Fruit fly (Drosophila melanogaster) whole organism, embryonic: Measurements from ENCODE around the gene CG46244.

ENCODE experiments used
- B-H1 ChIP-seq: fragments of 200-800 bp; sonication (Bioruptor generic); IDR thresholded peaks from 3 replicates; pipeline ENCODE4 v1.3.6; 2022; ENCODE audit warnings: missing biosample characterization, missing genetic modification characterization
- BtbVII ChIP-seq: fragments of 200-800 bp; sonication (Bioruptor generic); optimal IDR thresholded peaks from 3 replicates; lab custom pipeline; 2017; ENCODE audit warnings: missing biosample characterization, mild to moderate bottlenecking, missing genetic modification characterization
- CG10431 ChIP-seq: fragments of 200-800 bp; sonication (Bioruptor generic); optimal IDR thresholded peaks from 3 replicates; lab custom pipeline; 2018; ENCODE audit warnings: missing biosample characterization, mild to moderate bottlenecking, missing genetic modification characterization
- CG11093 ChIP-seq: fragments of 200-800 bp; sonication (Bioruptor generic); IDR thresholded peaks from 3 replicates; pipeline ENCODE4 v1.3.6; 2022; ENCODE audit warnings: missing biosample characterization, missing genetic modification characterization
- CG11723 ChIP-seq: fragments of 200-800 bp; sonication (Bioruptor generic); optimal IDR thresholded peaks from 2 replicates; lab custom pipeline; 2017; ENCODE audit warnings: missing biosample characterization, mild to moderate bottlenecking, missing genetic modification characterization
- CG12391 ChIP-seq: fragments of 200-800 bp; sonication (Bioruptor generic); optimal IDR thresholded peaks from 3 replicates; lab custom pipeline; 2018; ENCODE audit warnings: missing biosample characterization, mild to moderate bottlenecking, missing genetic modification characterization, moderate library complexity
- CG12659 ChIP-seq: fragments of 200-800 bp; sonication (Bioruptor generic); optimal IDR thresholded peaks from 3 replicates; lab custom pipeline; 2017; ENCODE audit warnings: mild to moderate bottlenecking, missing biosample characterization, missing genetic modification reagents, missing genetic modification characterization
- CG12769 ChIP-seq: fragments of 200-800 bp; sonication (Bioruptor generic); optimal IDR thresholded peaks from 2 replicates; lab custom pipeline; 2019; ENCODE audit warnings: missing biosample characterization, mild to moderate bottlenecking, missing genetic modification characterization, moderate library complexity
- CG15073 ChIP-seq: fragments of 200-800 bp; sonication (Bioruptor generic); optimal IDR thresholded peaks from 2 replicates; lab custom pipeline; 2016; ENCODE audit warnings: missing biosample characterization, missing genetic modification characterization
- CG15696 ChIP-seq: fragments of 200-800 bp; sonication (Bioruptor generic); optimal IDR thresholded peaks from 2 replicates; lab custom pipeline; 2019; ENCODE audit warnings: missing biosample characterization, mild to moderate bottlenecking, missing genetic modification characterization, moderate library complexity
- CG1602 ChIP-seq: fragments of 200-800 bp; sonication (Bioruptor generic); optimal IDR thresholded peaks from 3 replicates; lab custom pipeline; 2016; ENCODE audit warnings: missing biosample characterization, missing genetic modification characterization
- CG16863 ChIP-seq: fragments of 200-800 bp; sonication (Bioruptor generic); optimal IDR thresholded peaks from 3 replicates; lab custom pipeline; 2016; ENCODE audit warnings: missing biosample characterization, missing genetic modification characterization
- CG2202 ChIP-seq: fragments of 200-800 bp; sonication (Bioruptor generic); optimal IDR thresholded peaks from 2 replicates; lab custom pipeline; 2018; ENCODE audit warnings: missing biosample characterization, mild to moderate bottlenecking, missing genetic modification characterization
- CG31224 ChIP-seq: fragments of 200-800 bp; sonication (Bioruptor generic); IDR thresholded peaks from 2 replicates; pipeline ENCODE4 v1.3.6; 2022; ENCODE audit warnings: missing biosample characterization, missing genetic modification characterization
- CG34376 ChIP-seq: fragments of 200-800 bp; sonication (Bioruptor generic); optimal IDR thresholded peaks from 2 replicates; lab custom pipeline; 2018; ENCODE audit warnings: missing biosample characterization, mild to moderate bottlenecking, missing genetic modification characterization
- CG6683 ChIP-seq: fragments of 200-800 bp; sonication (Bioruptor generic); optimal IDR thresholded peaks from 2 replicates; lab custom pipeline; 2017; ENCODE audit warnings: missing biosample characterization, mild to moderate bottlenecking, missing genetic modification characterization, missing genetic modification reagents
- CG6791 ChIP-seq: fragments of 200-800 bp; sonication (Bioruptor generic); IDR thresholded peaks from 3 replicates; pipeline ENCODE4 v1.3.6; 2022; ENCODE audit warnings: missing biosample characterization, missing genetic modification characterization; ENCODE audit not compliant: partially characterized antibody
- CG8924 ChIP-seq: fragments of 200-800 bp; optimal IDR thresholded peaks from 3 replicates; lab custom pipeline; 2019; ENCODE audit warnings: missing biosample characterization, mild to moderate bottlenecking, missing genetic modification characterization, moderate library complexity
- Deaf1 ChIP-seq: fragments of 200-800 bp; optimal IDR thresholded peaks from 3 replicates; lab custom pipeline; 2019; ENCODE audit warnings: missing biosample characterization, mild to moderate bottlenecking, missing genetic modification characterization, moderate library complexity
- Dek ChIP-seq: fragments of 200-800 bp; sonication (Bioruptor generic); optimal IDR thresholded peaks from 3 replicates; lab custom pipeline; 2019; ENCODE audit warnings: missing biosample characterization, mild to moderate bottlenecking, missing genetic modification characterization, moderate library complexity
- Dfd ChIP-seq, 2 experiments: fragments of >200 bp; optimal IDR thresholded peaks; 2 replicates each; lab custom pipeline; 2017; ENCODE audit warnings: missing biosample characterization in 2 of 2, missing genetic modification characterization in 2 of 2
- Ets97D ChIP-seq: fragments of 200-800 bp; sonication (Bioruptor generic); optimal IDR thresholded peaks from 3 replicates; lab custom pipeline; 2016; ENCODE audit warnings: missing biosample characterization, missing genetic modification characterization
- H2.0 ChIP-seq: fragments of 200-800 bp; sonication (Bioruptor generic); IDR thresholded peaks from 2 replicates; pipeline ENCODE4 v1.3.6; 2022; ENCODE audit warnings: missing biosample characterization, missing genetic modification characterization
- HLH54F ChIP-seq: fragments of 200-800 bp; sonication (Bioruptor generic); optimal IDR thresholded peaks from 3 replicates; lab custom pipeline; 2016; ENCODE audit warnings: missing biosample characterization, missing genetic modification characterization
- Jarid2 ChIP-seq: fragments of 200-800 bp; sonication (Bioruptor generic); optimal IDR thresholded peaks from 3 replicates; lab custom pipeline; 2017; ENCODE audit warnings: mild to moderate bottlenecking, missing biosample characterization, missing genetic modification reagents, missing genetic modification characterization
- Lhr ChIP-seq: fragments of 200-800 bp; sonication (Bioruptor generic); optimal IDR thresholded peaks from 3 replicates; lab custom pipeline; 2017; ENCODE audit warnings: mild to moderate bottlenecking, missing biosample characterization, missing genetic modification reagents, missing genetic modification characterization
- MESR4 ChIP-seq: fragments of 200-800 bp; sonication (Bioruptor generic); optimal IDR thresholded peaks from 2 replicates; lab custom pipeline; 2018; ENCODE audit warnings: missing biosample characterization, mild to moderate bottlenecking, missing genetic modification characterization, moderate library complexity
- Meics ChIP-seq: fragments of 200-800 bp; sonication (Bioruptor generic); optimal IDR thresholded peaks from 2 replicates; lab custom pipeline; 2017; ENCODE audit warnings: missing biosample characterization, mild to moderate bottlenecking, missing genetic modification characterization
- Pdp1 ChIP-seq, 2 experiments: fragments of 200-800 bp; sonication (Bioruptor generic); optimal IDR thresholded peaks; 3 replicates each; lab custom pipeline; 2016; ENCODE audit warnings: missing biosample characterization in 2 of 2, missing genetic modification characterization in 2 of 2, mild to moderate bottlenecking in 1 of 2, moderate library complexity in 1 of 2
- Six4 ChIP-seq: fragments of 200-800 bp; sonication (Bioruptor generic); optimal IDR thresholded peaks from 2 replicates; lab custom pipeline; 2016; ENCODE audit warnings: missing biosample characterization, missing genetic modification characterization
- Spps ChIP-seq: fragments of 200-800 bp; sonication (Bioruptor generic); optimal IDR thresholded peaks from 2 replicates; lab custom pipeline; 2018; ENCODE audit warnings: missing biosample characterization, mild to moderate bottlenecking, missing genetic modification characterization
- Sry-δ ChIP-seq: fragments of 200-800 bp; sonication (Bioruptor generic); optimal IDR thresholded peaks from 2 replicates; lab custom pipeline; 2016; ENCODE audit warnings: missing biosample characterization, missing genetic modification characterization
- Xrp1 ChIP-seq: fragments of 200-800 bp; sonication (Bioruptor generic); IDR thresholded peaks from 2 replicates; pipeline ENCODE4 v1.3.6; 2022; ENCODE audit warnings: missing biosample characterization, missing genetic modification characterization
- ab ChIP-seq: fragments of 200-800 bp; sonication (Bioruptor generic); optimal IDR thresholded peaks from 2 replicates; lab custom pipeline; 2016; ENCODE audit warnings: missing biosample characterization, missing genetic modification characterization
- ato ChIP-seq: fragments of 200-800 bp; sonication (Bioruptor generic); IDR thresholded peaks from 2 replicates; pipeline ENCODE4 v1.3.6; 2022; ENCODE audit warnings: missing biosample characterization, missing genetic modification characterization; ENCODE audit not compliant: partially characterized antibody
- cas ChIP-seq: fragments of 200-800 bp; sonication (Bioruptor generic); IDR thresholded peaks from 2 replicates; pipeline ENCODE4 v1.3.6; 2022; ENCODE audit warnings: missing biosample characterization, missing genetic modification characterization
- ci ChIP-seq: fragments of 200-800 bp; sonication (Bioruptor generic); IDR thresholded peaks from 3 replicates; pipeline ENCODE4 v1.3.6; 2022; ENCODE audit warnings: missing biosample characterization, missing genetic modification characterization
- disco-r ChIP-seq: fragments of 200-800 bp; sonication (Bioruptor generic); optimal IDR thresholded peaks from 2 replicates; lab custom pipeline; 2016; ENCODE audit warnings: missing biosample characterization, missing genetic modification characterization
- emc ChIP-seq: fragments of 200-800 bp; sonication (Bioruptor generic); optimal IDR thresholded peaks from 2 replicates; lab custom pipeline; 2016; ENCODE audit warnings: missing biosample characterization, missing genetic modification characterization
- ewg ChIP-seq: fragments of 200-800 bp; sonication (Bioruptor generic); optimal IDR thresholded peaks from 3 replicates; lab custom pipeline; 2017; ENCODE audit warnings: mild to moderate bottlenecking, missing biosample characterization, missing genetic modification reagents, missing genetic modification characterization
- fd64A ChIP-seq: fragments of 200-800 bp; sonication (Bioruptor generic); optimal IDR thresholded peaks from 3 replicates; lab custom pipeline; 2018; ENCODE audit warnings: missing biosample characterization, mild to moderate bottlenecking, missing genetic modification characterization
- gcm ChIP-seq: fragments of 200-800 bp; sonication (Bioruptor generic); optimal IDR thresholded peaks from 2 replicates; lab custom pipeline; 2019; ENCODE audit warnings: missing biosample characterization, mild to moderate bottlenecking, missing genetic modification characterization, moderate library complexity
- grau ChIP-seq: fragments of 200-800 bp; optimal IDR thresholded peaks from 3 replicates; lab custom pipeline; 2019; ENCODE audit warnings: missing biosample characterization, mild to moderate bottlenecking, missing genetic modification characterization, moderate library complexity
- kah ChIP-seq: fragments of 200-800 bp; sonication (Bioruptor generic); optimal IDR thresholded peaks from 2 replicates; lab custom pipeline; 2018; ENCODE audit warnings: missing biosample characterization, mild to moderate bottlenecking, missing genetic modification characterization
- mam ChIP-seq: fragments of 200-800 bp; sonication (Bioruptor generic); optimal IDR thresholded peaks from 3 replicates; lab custom pipeline; 2016; ENCODE audit warnings: missing biosample characterization, missing genetic modification characterization
- nom ChIP-seq: fragments of 200-800 bp; sonication (Bioruptor generic); optimal IDR thresholded peaks from 2 replicates; lab custom pipeline; 2017; ENCODE audit warnings: missing biosample characterization, missing genetic modification characterization, mild to moderate bottlenecking, moderate library complexity, missing genetic modification reagents
- sisA ChIP-seq: fragments of 200-800 bp; sonication (Bioruptor generic); IDR thresholded peaks from 2 replicates; pipeline ENCODE4 v1.3.6; 2022; ENCODE audit warnings: missing biosample characterization, missing genetic modification characterization
- tap ChIP-seq: fragments of 200-800 bp; optimal IDR thresholded peaks from 3 replicates; lab custom pipeline; 2019; ENCODE audit warnings: missing biosample characterization, mild to moderate bottlenecking, missing genetic modification characterization, moderate library complexity
- vfl ChIP-seq: fragments of 200-800 bp; sonication (Bioruptor generic); optimal IDR thresholded peaks from 2 replicates; lab custom pipeline; 2016; ENCODE audit warnings: missing biosample characterization, missing genetic modification characterization
- yki ChIP-seq: fragments of >200 bp; optimal IDR thresholded peaks from 3 replicates; lab custom pipeline; 2018

Gene CG46244

DNA sequence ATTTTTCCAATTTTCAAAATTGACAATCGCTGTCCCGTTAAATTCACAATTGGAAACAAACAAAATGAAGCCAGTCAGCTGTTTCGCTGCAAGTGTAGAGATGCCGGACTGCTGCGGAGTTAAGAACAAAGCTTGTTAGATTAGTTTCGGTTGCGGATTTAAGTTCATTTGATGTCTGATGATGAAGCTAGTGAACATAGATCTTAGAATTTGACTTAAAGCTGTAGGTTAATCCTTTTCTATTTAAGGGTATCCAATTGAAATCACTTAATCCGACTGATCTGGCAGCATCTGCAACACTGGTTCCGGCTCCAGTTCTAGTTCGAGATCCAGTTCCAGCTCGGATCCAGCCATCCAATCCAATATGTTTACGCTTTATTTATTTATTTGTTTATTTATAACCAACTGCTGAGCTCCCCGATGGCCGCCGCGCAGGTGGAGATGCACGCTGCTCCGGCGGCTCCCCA is 22.4 kb upstream of the CG46244 start, which contains the start of the genes PCNA2 and CG10366 (continued):
- no peak for TF ChIP-seq ab
- TF ChIP-seq ewg (GFP tag; lab: Kevin White, UChicago) = peak; percentile 47
- peak; percentile 14 for TF ChIP-seq fd64A
- peak; percentile 77 for TF ChIP-seq CG12769
- peak; percentile 42 for TF ChIP-seq CG1602
- peak; percentile 96 for TF ChIP-seq Lhr (GFP tag; lab: Kevin White, UChicago)
- TF ChIP-seq CG12659 = peak; percentile 88
- peak; percentile 74 for TF ChIP-seq HLH54F (GFP tag; lab: Kevin White, UChicago)
- TF ChIP-seq ci (GFP tag; lab: Robert Waterston, UW) = peak; percentile 48; the same call in 2 of the 3 replicates
- TF ChIP-seq CG8924 (tag; lab: Kevin White, UChicago) = peak; percentile 77
- TF ChIP-seq vfl = peak; percentile 70
- TF ChIP-seq H2.0 (GFP tag; lab: Robert Waterston, UW) = peak; percentile 66
- TF ChIP-seq ato = 0 out of 2 replicates have a peak, but pooled peaks have one; percentile 23
- TF ChIP-seq Spps (tag; lab: Kevin White, UChicago) = peak; percentile 17
- peak; percentile 72 for TF ChIP-seq CG15696 (tag; lab: Kevin White, UChicago)
- TF ChIP-seq tap = peak; percentile 34
- no peak for TF ChIP-seq Jarid2
- TF ChIP-seq BtbVII = peak; percentile 14
- peak; percentile 44; the same call in 1 of the 2 replicates for TF ChIP-seq sisA (GFP tag; lab: Robert Waterston, UW)
- peak; percentile 32 for TF ChIP-seq CG2202 (tag; lab: Kevin White, UChicago)
- TF ChIP-seq Sry-δ (GFP tag; lab: Kevin White, UChicago) = peak; percentile 55
- TF ChIP-seq cas (GFP tag; lab: Robert Waterston, UW) = no peak
- no peak for TF ChIP-seq CG10431 (GFP tag; lab: Kevin White, UChicago)
- peak; percentile 79 for TF ChIP-seq CG12391
- TF ChIP-seq Six4 (GFP tag; lab: Kevin White, UChicago) = peak; percentile 44
- peak; percentile 49 for TF ChIP-seq emc (GFP tag; lab: Kevin White, UChicago)
- peak; percentile 65 for TF ChIP-seq grau
- TF ChIP-seq CG34376 (GFP tag; lab: Kevin White, UChicago) = peak; percentile 70
- TF ChIP-seq CG31224 = peak; percentile 42; the same call in 1 of the 2 replicates
- TF ChIP-seq CG6683 (GFP tag; lab: Kevin White, UChicago) = no peak
- peak; percentile 77 for TF ChIP-seq mam (GFP tag; lab: Kevin White, UChicago)
- TF ChIP-seq B-H1 = 0 out of 3 replicates have a peak, but pooled peaks have one; percentile 12
- TF ChIP-seq CG16863 = peak; percentile 69
- peak; percentile 22 for TF ChIP-seq Dek (tag; lab: Kevin White, UChicago)
- no peak for TF ChIP-seq Dfd (GFP tag; optimal IDR thresholded peaks at IDR 0.05; lab: Kevin White, UChicago)
- TF ChIP-seq disco-r (GFP tag; lab: Kevin White, UChicago) = no peak
- TF ChIP-seq nom (GFP tag; lab: Kevin White, UChicago) = peak; percentile 38
- peak; percentile 61; the same call in 1 of the 2 replicates for TF ChIP-seq Xrp1 (GFP tag; lab: Robert Waterston, UW)
- TF ChIP-seq Pdp1 (GFP tag; optimal IDR thresholded peaks at IDR 0.05; lab: Kevin White, UChicago) = peak; percentile 45 to 80
- no peak for TF ChIP-seq CG15073 (GFP tag; lab: Kevin White, UChicago)
- no peak for TF ChIP-seq yki (lab: Kevin White, UChicago)
- TF ChIP-seq gcm (GFP tag; lab: Kevin White, UChicago) = peak; percentile 36
- no peak for TF ChIP-seq kah (GFP tag; lab: Kevin White, UChicago)
- TF ChIP-seq Ets97D (GFP tag; lab: Kevin White, UChicago) = peak; percentile 78
- TF ChIP-seq Deaf1 (tag; lab: Kevin White, UChicago) = no peak
- TF ChIP-seq CG11723 = peak; percentile 4
- TF ChIP-seq CG11093 (GFP tag; lab: Robert Waterston, UW) = no peak
- TF ChIP-seq CG6791 (GFP tag; lab: Robert Waterston, UW) = peak; percentile 30; the same call in 1 of the 3 replicates
- TF ChIP-seq Meics = peak; percentile 56
- TF ChIP-seq MESR4 = peak; percentile 57
